Worm (Caenorhabditis elegans) whole organism, early embryonic: Measurements from ENCODE around the gene F20G2.2.

Experiments
- F13C5.2 ChIP-seq: sonication (generic microtip); optimal IDR thresholded peaks from 2 replicates; lab custom pipeline; 2017; ENCODE audit warnings: mild to moderate bottlenecking, missing genetic modification characterization, inconsistent platforms, missing compliant biosample characterization
- ama-1 ChIP-seq: fragments of 150-350 bp; optimal IDR thresholded peaks from 2 replicates; lab custom pipeline; 2014
- ceh-13 ChIP-seq: fragments of 200-800 bp; sonication (Bioruptor generic); optimal IDR thresholded peaks from 2 replicates; lab custom pipeline; 2018; ENCODE audit warnings: mild to moderate bottlenecking, missing genetic modification characterization, missing compliant biosample characterization
- ets-7 ChIP-seq: sonication (generic microtip); optimal IDR thresholded peaks from 2 replicates; lab custom pipeline; 2016; ENCODE audit warnings: missing genotype, missing genetic modification characterization, missing compliant biosample characterization
- hmbx-1 ChIP-seq: sonication (generic microtip); optimal IDR thresholded peaks from 2 replicates; lab custom pipeline; 2016; ENCODE audit warnings: mild to moderate bottlenecking, missing genetic modification characterization, missing compliant biosample characterization
- hnd-1 ChIP-seq: sonication (generic microtip); optimal IDR thresholded peaks from 2 replicates; lab custom pipeline; 2016; ENCODE audit warnings: missing genetic modification characterization, missing compliant biosample characterization
- pes-1 ChIP-seq: fragments of 200-800 bp; sonication (Bioruptor generic); IDR thresholded peaks from 2 replicates; pipeline ENCODE4 v1.3.6; 2022; ENCODE audit warnings: missing genetic modification reagents, missing genetic modification characterization, missing compliant biosample characterization
- scrt-1 ChIP-seq: fragments of 200-800 bp; sonication (Bioruptor generic); IDR thresholded peaks from 2 replicates; pipeline ENCODE4 v1.3.6; 2022; ENCODE audit warnings: missing genetic modification characterization, missing compliant biosample characterization
- sea-1 ChIP-seq: fragments of 200-800 bp; sonication (Bioruptor generic); conservative IDR thresholded peaks from 2 replicates; pipeline ENCODE4 v1.3.6; 2022; ENCODE audit warnings: missing genetic modification characterization, missing compliant biosample characterization
- tbx-11 ChIP-seq: fragments of 200-800 bp; sonication (Bioruptor generic); IDR thresholded peaks from 2 replicates; pipeline ENCODE4 v1.3.6; 2022; ENCODE audit warnings: missing genetic modification characterization, missing compliant biosample characterization
- tbx-37 ChIP-seq: fragments of 200-800 bp; sonication (Bioruptor generic); conservative IDR thresholded peaks from 2 replicates; pipeline ENCODE4 v1.3.6; 2022; ENCODE audit warnings: missing genetic modification reagents, missing genetic modification characterization, missing compliant biosample characterization
- tra-4 ChIP-seq: sonication (generic microtip); optimal IDR thresholded peaks from 2 replicates; lab custom pipeline; 2017; ENCODE audit warnings: missing genetic modification characterization, missing compliant biosample characterization

DNA sequence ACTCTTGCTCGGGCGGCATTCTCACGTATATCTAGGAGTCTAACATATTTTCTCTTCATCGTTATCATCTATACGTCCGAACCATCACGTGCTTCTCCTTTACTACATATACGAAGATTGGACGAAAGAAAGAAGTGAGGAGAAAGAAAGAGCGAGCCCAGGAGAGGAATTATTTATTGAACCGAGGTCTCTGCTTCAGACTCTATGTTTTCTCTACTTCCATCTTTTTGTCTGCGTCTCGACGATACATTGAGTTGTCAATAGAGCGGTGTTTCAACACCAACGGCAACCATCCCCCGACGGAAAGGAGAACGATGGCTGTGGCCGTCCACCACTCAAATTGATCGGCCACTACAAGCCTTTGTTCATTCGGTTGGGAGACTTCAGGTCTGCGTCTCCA, 33.2 kb upstream of the F20G2.2 start:
- TF ChIP-seq ama-1: no peak
- TF ChIP-seq tra-4 (tag; lab: Kevin White, UChicago): peak; percentile 9
- TF ChIP-seq sea-1: no peak; the same call in 1 of the 2 replicates
- no peak for TF ChIP-seq F13C5.2
- no peak for TF ChIP-seq pes-1 (GFP tag; lab: Robert Waterston, UW)
- TF ChIP-seq hnd-1: no peak
- no peak for TF ChIP-seq hmbx-1 (tag; lab: Kevin White, UChicago)
- no peak for TF ChIP-seq tbx-11 (GFP tag; lab: Robert Waterston, UW)
- peak; percentile 2; the same call in 1 of the 2 replicates for TF ChIP-seq tbx-37 (GFP tag; lab: Robert Waterston, UW)
- no peak for TF ChIP-seq scrt-1 (GFP tag; lab: Robert Waterston, UW)
- no peak for TF ChIP-seq ceh-13 (GFP tag; lab: Kevin White, UChicago)
- peak; percentile 27 for TF ChIP-seq ets-7 (tag; lab: Kevin White, UChicago)
